Worm (Caenorhabditis elegans) whole organism, L3 larva: Measurements from ENCODE around the gene C55B6.1.

Experiments
- ama-1 ChIP-seq: fragments of 150-350 bp; optimal IDR thresholded peaks from 2 replicates; lab custom pipeline; 2018
- egl-27 ChIP-seq: sonication (generic microtip); optimal IDR thresholded peaks from 4 replicates; lab custom pipeline; 2017; ENCODE audit warnings: missing biosample characterization, missing genetic modification reagents, missing genetic modification characterization
- elt-3 ChIP-seq, 3 experiments: fragments of 150-350 bp in 1 of 3; sonication (generic microtip) in 2 of 3; optimal IDR thresholded peaks; 2 replicates in 2 of 3; 4 replicates in 1 of 3; lab custom pipeline; 2014 to 2017; ENCODE audit warnings: missing biosample characterization in 3 of 3, missing genetic modification characterization in 3 of 3
- pqm-1 ChIP-seq: fragments of 150-350 bp; optimal IDR thresholded peaks from 2 replicates; lab custom pipeline; 2017; ENCODE audit warnings: missing biosample characterization, missing genetic modification characterization, inconsistent platforms
- skn-1 ChIP-seq: fragments of 150-350 bp; optimal IDR thresholded peaks from 2 replicates; lab custom pipeline; 2014; ENCODE audit warnings: missing biosample characterization, missing genetic modification characterization
- ztf-11 ChIP-seq: fragments of 150-350 bp; optimal IDR thresholded peaks from 2 replicates; lab custom pipeline; 2014; ENCODE audit warnings: missing biosample characterization, missing genetic modification characterization
- ztf-4 ChIP-seq: fragments of 150-350 bp; optimal IDR thresholded peaks from 2 replicates; lab custom pipeline; 2014; ENCODE audit warnings: missing biosample characterization, missing genetic modification characterization

DNA sequence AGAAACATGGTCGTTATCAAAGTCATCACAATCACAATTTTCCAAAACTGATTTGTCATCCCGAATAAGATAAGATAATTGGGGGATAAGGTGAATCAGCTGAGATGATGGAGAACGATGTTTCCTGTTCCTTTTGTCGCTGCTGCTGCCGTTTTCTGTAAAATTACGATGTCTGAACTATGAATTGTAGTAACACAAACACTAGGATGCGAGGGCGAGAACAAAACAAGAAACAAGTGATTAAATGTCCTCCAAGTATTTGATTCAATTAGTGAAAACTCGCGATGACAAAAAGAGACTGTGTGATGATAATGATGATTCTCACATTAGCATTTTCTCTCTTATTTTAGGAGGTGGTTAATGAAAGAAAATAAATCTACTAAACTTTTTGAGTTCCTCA, 44.3 kb upstream of the C55B6.1 start, which contains the start of gene C54D1.7:
- no peak for TF ChIP-seq pqm-1 (tag; lab: Kevin White, UChicago)
- TF ChIP-seq skn-1 (tag; lab: Kevin White, UChicago) = no peak
- peak in 2 of 3 experiments; percentile 47 to 57 for TF ChIP-seq elt-3 (tag; optimal IDR thresholded peaks at IDR 0.05; lab: Kevin White, UChicago)
- no peak for TF ChIP-seq ztf-11
- no peak for TF ChIP-seq egl-27
- no peak for TF ChIP-seq ztf-4 (tag; lab: Kevin White, UChicago)
- no peak for TF ChIP-seq ama-1 (lab: Kevin White, UChicago)
